Worm (Caenorhabditis elegans) whole organism, L4 larva: ENCODE measurements around the gene C43H6.12.

ENCODE experiments used
- T20F7.1 ChIP-seq: fragments of 200-800 bp; sonication (Bioruptor generic); optimal IDR thresholded peaks from 2 replicates; lab custom pipeline; 2018; ENCODE audit warnings: mild to moderate bottlenecking, missing genetic modification characterization, missing compliant biosample characterization
- egl-27 ChIP-seq: sonication (generic microtip); optimal IDR thresholded peaks from 3 replicates; lab custom pipeline; 2017; ENCODE audit warnings: missing biosample characterization, missing genetic modification reagents, missing genetic modification characterization
- nhr-102 ChIP-seq: sonication (generic microtip); optimal IDR thresholded peaks from 2 replicates; lab custom pipeline; 2016; ENCODE audit warnings: mild to moderate bottlenecking, missing genetic modification characterization, moderate library complexity, missing compliant biosample characterization
- snpc-4 ChIP-seq: fragments of 150-350 bp; optimal IDR thresholded peaks from 2 replicates; lab custom pipeline; 2014; ENCODE audit warnings: missing biosample characterization, missing genetic modification characterization
- unc-39 ChIP-seq: sonication (generic microtip); optimal IDR thresholded peaks from 2 replicates; lab custom pipeline; 2017; ENCODE audit warnings: missing biosample characterization, missing genetic modification characterization
- ztf-7 ChIP-seq: fragments of 150-350 bp; optimal IDR thresholded peaks from 2 replicates; lab custom pipeline; 2014; ENCODE audit warnings: missing biosample characterization, missing genetic modification characterization

ce11 chrX:2438857-2439256, 29.4 kb downstream of the C43H6.12 start, which contains the start of gene gid-2:
- no peak for TF ChIP-seq T20F7.1
- TF ChIP-seq snpc-4 (tag; lab: Kevin White, UChicago), result no peak
- TF ChIP-seq nhr-102 (tag; lab: Kevin White, UChicago), result no peak
- no peak for TF ChIP-seq unc-39 (tag; lab: Kevin White, UChicago)
- TF ChIP-seq ztf-7 (tag; lab: Kevin White, UChicago), result no peak
- no peak for TF ChIP-seq egl-27 (tag; lab: Kevin White, UChicago)
